Fruit fly (Drosophila melanogaster) whole organism, embryonic: Measurements from ENCODE around the gene ball.
A peak's percentile ranks its signal among the peaks of the same experiment; 100 is the strongest.

Experiments
- Aef1 ChIP-seq: fragments of 200-800 bp; sonication (Bioruptor generic); IDR thresholded peaks from 3 replicates; pipeline ENCODE4 v1.3.6; 2022; ENCODE audit warnings: missing biosample characterization, missing genetic modification characterization
- BtbVII ChIP-seq: fragments of 200-800 bp; sonication (Bioruptor generic); optimal IDR thresholded peaks from 3 replicates; lab custom pipeline; 2017; ENCODE audit warnings: missing biosample characterization, mild to moderate bottlenecking, missing genetic modification characterization
- CG10979 ChIP-seq: fragments of 200-800 bp; sonication (Bioruptor generic); optimal IDR thresholded peaks from 2 replicates; lab custom pipeline; 2018; ENCODE audit warnings: missing biosample characterization, mild to moderate bottlenecking, missing genetic modification characterization, moderate library complexity
- CG1602 ChIP-seq: fragments of 200-800 bp; sonication (Bioruptor generic); optimal IDR thresholded peaks from 3 replicates; lab custom pipeline; 2016; ENCODE audit warnings: missing biosample characterization, missing genetic modification characterization
- CG1647 ChIP-seq: fragments of 200-800 bp; sonication (Bioruptor generic); optimal IDR thresholded peaks from 3 replicates; lab custom pipeline; 2016; ENCODE audit warnings: missing biosample characterization, missing genetic modification characterization
- CG17912 ChIP-seq: fragments of 200-800 bp; sonication (Bioruptor generic); optimal IDR thresholded peaks from 2 replicates; lab custom pipeline; 2018; ENCODE audit warnings: missing biosample characterization, mild to moderate bottlenecking, missing genetic modification characterization
- CG2199 ChIP-seq: fragments of 200-800 bp; sonication (Bioruptor generic); IDR thresholded peaks from 3 replicates; pipeline ENCODE4 v1.3.6; 2022; ENCODE audit warnings: missing biosample characterization, missing genetic modification characterization
- CG34422 ChIP-seq: fragments of 200-800 bp; sonication (Bioruptor generic); IDR thresholded peaks from 3 replicates; pipeline ENCODE4 v1.3.6; 2022; ENCODE audit warnings: missing biosample characterization, missing genetic modification characterization
- CG3847 ChIP-seq: fragments of 200-800 bp; sonication (Bioruptor generic); IDR thresholded peaks from 2 replicates; pipeline ENCODE4 v1.3.6; 2022; ENCODE audit warnings: missing biosample characterization, missing genetic modification characterization
- CG4730 ChIP-seq: fragments of 200-800 bp; sonication (Bioruptor generic); IDR thresholded peaks from 2 replicates; pipeline ENCODE4 v1.3.6; 2022; ENCODE audit warnings: missing biosample characterization, missing genetic modification characterization
- CG6813 ChIP-seq: fragments of 200-800 bp; sonication (Bioruptor generic); optimal IDR thresholded peaks from 2 replicates; lab custom pipeline; 2017; ENCODE audit warnings: missing biosample characterization, missing genetic modification characterization, mild to moderate bottlenecking, moderate library complexity, missing genetic modification reagents
- CG7357 ChIP-seq: fragments of 200-800 bp; sonication (Bioruptor generic); IDR thresholded peaks from 3 replicates; pipeline ENCODE4 v1.3.6; 2022; ENCODE audit warnings: missing biosample characterization, missing genetic modification characterization
- CG8281 ChIP-seq: fragments of 200-800 bp; sonication (Bioruptor generic); optimal IDR thresholded peaks from 2 replicates; lab custom pipeline; 2018; ENCODE audit warnings: missing biosample characterization, mild to moderate bottlenecking, missing genetic modification characterization, moderate library complexity
- CG9215 ChIP-seq: fragments of 200-800 bp; sonication (Bioruptor generic); IDR thresholded peaks from 2 replicates; pipeline ENCODE4 v1.3.6; 2022; ENCODE audit warnings: missing biosample characterization, missing genetic modification characterization
- CG9932 ChIP-seq: fragments of 200-800 bp; sonication (Bioruptor generic); IDR thresholded peaks from 2 replicates; pipeline ENCODE4 v1.3.6; 2022; ENCODE audit warnings: missing biosample characterization, missing genetic modification characterization
- Dad ChIP-seq: fragments of 200-800 bp; sonication (Bioruptor generic); optimal IDR thresholded peaks from 3 replicates; lab custom pipeline; 2016; ENCODE audit warnings: missing biosample characterization, missing genetic modification characterization
- Eip74EF ChIP-seq, 2 experiments: fragments of 200-800 bp in 1 of 2; fragments of >200 bp in 1 of 2; sonication (Bioruptor generic) in 1 of 2; optimal IDR thresholded peaks; 2 replicates each; lab custom pipeline; 2017 to 2019; ENCODE audit warnings: missing biosample characterization in 2 of 2, missing genetic modification characterization in 2 of 2, mild to moderate bottlenecking in 1 of 2, moderate library complexity in 1 of 2
- Ets65A ChIP-seq: fragments of 200-800 bp; sonication (Bioruptor generic); peaks from one replicate; lab custom pipeline; 2016; ENCODE audit warnings: missing biosample characterization, missing genetic modification characterization
- Gug ChIP-seq: fragments of 200-800 bp; sonication (Bioruptor generic); IDR thresholded peaks from 4 replicates; pipeline ENCODE4 v1.3.6; 2022; ENCODE audit warnings: missing biosample characterization, missing genetic modification characterization
- HHEX ChIP-seq: fragments of 200-800 bp; sonication (Bioruptor generic); optimal IDR thresholded peaks from 3 replicates; lab custom pipeline; 2017; ENCODE audit warnings: missing biosample characterization, mild to moderate bottlenecking, missing genetic modification characterization, missing genetic modification reagents
- HLH54F ChIP-seq: fragments of 200-800 bp; sonication (Bioruptor generic); optimal IDR thresholded peaks from 3 replicates; lab custom pipeline; 2016; ENCODE audit warnings: missing biosample characterization, missing genetic modification characterization
- Hmr ChIP-seq: fragments of 200-800 bp; sonication (Bioruptor generic); optimal IDR thresholded peaks from 3 replicates; lab custom pipeline; 2017; ENCODE audit warnings: mild to moderate bottlenecking, missing biosample characterization, missing genetic modification reagents, missing genetic modification characterization
- Kr ChIP-seq: fragments of 200-800 bp; sonication (Bioruptor generic); optimal IDR thresholded peaks from 2 replicates; lab custom pipeline; 2017; ENCODE audit warnings: missing biosample characterization, mild to moderate bottlenecking, missing genetic modification characterization
- MBD-R2 ChIP-seq: fragments of 200-800 bp; sonication (Bioruptor generic); IDR thresholded peaks from 2 replicates; pipeline ENCODE4 v1.3.6; 2022; ENCODE audit warnings: missing biosample characterization, missing genetic modification characterization
- Max ChIP-seq: fragments of 200-800 bp; sonication (Bioruptor generic); optimal IDR thresholded peaks from 2 replicates; lab custom pipeline; 2016; ENCODE audit warnings: missing biosample characterization, mild to moderate bottlenecking, missing genetic modification characterization
- Mrtf ChIP-seq: fragments of 200-800 bp; sonication (Bioruptor generic); IDR thresholded peaks from 3 replicates; pipeline ENCODE4 v1.3.6; 2022; ENCODE audit warnings: missing biosample characterization, missing genetic modification characterization
- Optix ChIP-seq: fragments of 200-800 bp; sonication (Bioruptor generic); IDR thresholded peaks from 3 replicates; pipeline ENCODE4 v1.3.6; 2022; ENCODE audit warnings: missing biosample characterization, missing genetic modification characterization
- Poxn ChIP-seq: fragments of 200-800 bp; sonication (Bioruptor generic); IDR thresholded peaks from 2 replicates; pipeline ENCODE4 v1.3.6; 2022; ENCODE audit warnings: missing biosample characterization, missing genetic modification characterization
- Rx ChIP-seq: fragments of 200-800 bp; sonication (Bioruptor generic); IDR thresholded peaks from 2 replicates; pipeline ENCODE4 v1.3.6; 2022; ENCODE audit warnings: missing biosample characterization, missing genetic modification characterization
- Side ChIP-seq: fragments of 200-800 bp; sonication (Bioruptor generic); optimal IDR thresholded peaks from 2 replicates; lab custom pipeline; 2016; ENCODE audit warnings: missing biosample characterization, missing genetic modification characterization
- Six4 ChIP-seq: fragments of 200-800 bp; sonication (Bioruptor generic); optimal IDR thresholded peaks from 2 replicates; lab custom pipeline; 2016; ENCODE audit warnings: missing biosample characterization, missing genetic modification characterization
- Stat92E ChIP-seq, 3 experiments: fragments of >200 bp in 2 of 3; fragments of 200-800 bp in 1 of 3; sonication (Bioruptor generic) in 1 of 3; optimal IDR thresholded peaks; 2 replicates each; lab custom pipeline; 2017 to 2019; ENCODE audit warnings: missing biosample characterization in 3 of 3, missing genetic modification characterization in 3 of 3, mild to moderate bottlenecking in 1 of 3, moderate library complexity in 1 of 3
- TFAM ChIP-seq: fragments of 200-800 bp; sonication (Bioruptor generic); optimal IDR thresholded peaks from 2 replicates; lab custom pipeline; 2017; ENCODE audit warnings: missing biosample characterization, missing genetic modification characterization, inconsistent platforms
- abd-A ChIP-seq: fragments of 200-800 bp; sonication (Bioruptor generic); optimal IDR thresholded peaks from 3 replicates; lab custom pipeline; 2019; ENCODE audit warnings: missing biosample characterization, mild to moderate bottlenecking, missing genetic modification characterization, moderate library complexity
- chif ChIP-seq, 2 experiments: fragments of 200-800 bp; sonication (Bioruptor generic); optimal IDR thresholded peaks; 3 replicates each; lab custom pipeline; 2016; ENCODE audit warnings: missing biosample characterization in 2 of 2, missing genetic modification characterization in 2 of 2
- chn ChIP-seq: fragments of 200-800 bp; sonication (Bioruptor generic); optimal IDR thresholded peaks from 2 replicates; lab custom pipeline; 2016; ENCODE audit warnings: missing biosample characterization, missing genetic modification characterization
- dmrt99B ChIP-seq: fragments of 200-800 bp; sonication (Bioruptor generic); optimal IDR thresholded peaks from 2 replicates; lab custom pipeline; 2018; ENCODE audit warnings: missing biosample characterization, mild to moderate bottlenecking, missing genetic modification characterization, moderate library complexity
- ind ChIP-seq: fragments of 200-800 bp; sonication (Bioruptor generic); optimal IDR thresholded peaks from 3 replicates; lab custom pipeline; 2016; ENCODE audit warnings: missing biosample characterization, missing genetic modification characterization
- lbe ChIP-seq: fragments of 200-800 bp; sonication (Bioruptor generic); optimal IDR thresholded peaks from 2 replicates; lab custom pipeline; 2016; ENCODE audit warnings: missing biosample characterization, mild to moderate bottlenecking, missing genetic modification characterization
- lilli ChIP-seq: fragments of 200-800 bp; sonication (Bioruptor generic); optimal IDR thresholded peaks from 3 replicates; lab custom pipeline; 2016; ENCODE audit warnings: missing biosample characterization, missing genetic modification characterization
- pzg ChIP-seq: fragments of 200-800 bp; sonication (Bioruptor generic); optimal IDR thresholded peaks from 3 replicates; lab custom pipeline; 2018; ENCODE audit warnings: missing biosample characterization, mild to moderate bottlenecking, missing genetic modification characterization, moderate library complexity
- row ChIP-seq: fragments of 200-800 bp; sonication (Bioruptor generic); IDR thresholded peaks from 3 replicates; pipeline ENCODE4 v1.3.6; 2022; ENCODE audit warnings: missing biosample characterization, missing genetic modification characterization
- schlank ChIP-seq: fragments of 200-800 bp; sonication (Bioruptor generic); optimal IDR thresholded peaks from 2 replicates; lab custom pipeline; 2018; ENCODE audit warnings: missing biosample characterization, mild to moderate bottlenecking, missing genetic modification characterization
- sima ChIP-seq: fragments of 200-800 bp; sonication (Bioruptor generic); optimal IDR thresholded peaks from 2 replicates; lab custom pipeline; 2016; ENCODE audit warnings: missing biosample characterization, missing genetic modification characterization
- slbo ChIP-seq: fragments of 200-800 bp; sonication (Bioruptor generic); IDR thresholded peaks from 2 replicates; pipeline ENCODE4 v1.3.6; 2022; ENCODE audit warnings: missing biosample characterization, missing genetic modification characterization
- slou ChIP-seq: fragments of 200-800 bp; sonication (Bioruptor generic); optimal IDR thresholded peaks from 3 replicates; lab custom pipeline; 2016; ENCODE audit warnings: missing biosample characterization, missing genetic modification characterization
- tna ChIP-seq: fragments of 200-800 bp; sonication (Bioruptor generic); IDR thresholded peaks from 2 replicates; pipeline ENCODE4 v1.3.6; 2022; ENCODE audit warnings: missing biosample characterization, missing genetic modification characterization; ENCODE audit not compliant: partially characterized antibody
- trem ChIP-seq: fragments of 200-800 bp; optimal IDR thresholded peaks from 3 replicates; lab custom pipeline; 2019; ENCODE audit warnings: missing biosample characterization, mild to moderate bottlenecking, missing genetic modification characterization, moderate library complexity
- tx ChIP-seq: fragments of 200-800 bp; sonication (Bioruptor generic); optimal IDR thresholded peaks from 2 replicates; lab custom pipeline; 2016; ENCODE audit warnings: missing biosample characterization, missing genetic modification characterization
- unc-4 ChIP-seq: fragments of 200-800 bp; sonication (Bioruptor generic); IDR thresholded peaks from 2 replicates; pipeline ENCODE4 v1.3.6; 2022; ENCODE audit warnings: missing biosample characterization, missing genetic modification characterization; ENCODE audit not compliant: partially characterized antibody

The ball gene

DNA sequence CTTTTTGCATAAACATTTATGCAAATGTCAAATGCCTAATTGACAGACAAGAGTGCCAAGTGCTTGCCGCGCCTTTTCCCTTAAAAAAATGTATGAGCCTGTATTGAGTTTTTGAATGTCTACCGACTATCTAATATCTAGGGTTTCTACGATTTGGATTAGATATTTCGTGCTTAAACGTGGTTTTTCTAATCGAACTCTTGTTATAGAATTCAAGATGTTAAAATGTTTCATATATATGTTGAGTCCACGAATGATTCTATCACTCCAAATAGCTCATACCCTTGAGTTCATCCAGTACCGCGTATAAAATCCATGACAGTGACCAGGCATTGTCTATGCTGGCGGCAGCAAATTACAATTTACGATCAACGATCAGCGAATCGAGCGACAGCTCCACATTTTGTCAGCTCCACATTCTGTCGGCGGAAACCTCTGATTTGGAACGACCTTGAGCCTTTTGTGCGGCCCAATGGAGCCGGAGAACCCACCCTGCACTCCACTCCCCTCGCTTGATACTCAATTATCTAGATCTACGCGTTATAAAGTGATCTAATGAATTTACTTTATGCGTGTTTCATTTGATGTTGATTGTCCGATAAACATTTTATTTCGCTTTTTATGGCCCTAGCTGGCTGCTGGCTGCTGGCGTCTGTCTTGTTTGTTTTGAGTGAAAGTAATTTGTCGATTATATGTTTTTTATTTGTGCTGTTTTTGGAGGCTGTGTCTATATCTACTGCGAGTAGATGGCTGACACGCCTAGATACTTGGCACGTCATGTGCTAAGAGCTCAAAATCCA lies 40.3 kb upstream of the ball start (continued):
- TF ChIP-seq BtbVII (GFP tag; lab: Kevin White, UChicago) (no peak), ind (GFP tag; lab: Kevin White, UChicago) (no peak), Dad (GFP tag; lab: Kevin White, UChicago) (no peak), unc-4 (GFP tag; lab: Robert Waterston, UW) (no peak), CG4730 (GFP tag; lab: Robert Waterston, UW) (no peak), CG10979 (no peak), CG9932 (GFP tag; lab: Robert Waterston, UW) (peak; percentile 44; the same call in 1 of the 2 replicates), Hmr (no peak), CG2199 (GFP tag; lab: Robert Waterston, UW) (no peak), MBD-R2 (no peak; the same call in 1 of the 2 replicates), TFAM (GFP tag; lab: Kevin White, UChicago) (no peak), Max (GFP tag; lab: Kevin White, UChicago) (no peak), CG6813 (GFP tag; lab: Kevin White, UChicago) (no peak), CG9215 (GFP tag; lab: Robert Waterston, UW) (no peak), CG8281 (tag; lab: Kevin White, UChicago) (no peak), CG17912 (no peak), slbo (GFP tag; lab: Robert Waterston, UW) (peak; percentile 61), CG3847 (GFP tag; lab: Robert Waterston, UW) (peak; percentile 20; the same call in 1 of the 2 replicates), chn (GFP tag; lab: Kevin White, UChicago) (no peak), row (GFP tag; lab: Robert Waterston, UW) (peak; percentile 58), Eip74EF (GFP tag; optimal IDR thresholded peaks at IDR 0.05; lab: Kevin White, UChicago) (no peak), schlank (tag; lab: Kevin White, UChicago) (no peak), Optix (GFP tag; lab: Robert Waterston, UW) (no peak), Mrtf (GFP tag; lab: Robert Waterston, UW) (no peak), Aef1 (peak; percentile 35; the same call in 1 of the 3 replicates), tna (GFP tag; lab: Robert Waterston, UW) (no peak; the same call in 1 of the 2 replicates), Gug (no peak), HLH54F (peak; percentile 11), CG34422 (GFP tag; lab: Robert Waterston, UW) (no peak), Side (no peak), Rx (GFP tag; lab: Robert Waterston, UW) (no peak), trem (tag; lab: Kevin White, UChicago) (no peak), CG7357 (GFP tag; lab: Robert Waterston, UW) (no peak), chif (GFP tag; optimal IDR thresholded peaks at IDR 0.05; lab: Kevin White, UChicago) (no peak), HHEX (GFP tag; lab: Kevin White, UChicago) (no peak), slou (GFP tag; lab: Kevin White, UChicago) (no peak), tx (GFP tag; lab: Kevin White, UChicago) (no peak), dmrt99B (tag; lab: Kevin White, UChicago) (no peak), lilli (peak; percentile 35), CG1647 (no peak), pzg (GFP tag; lab: Kevin White, UChicago) (no peak), Ets65A (GFP tag; lab: Kevin White, UChicago) (peak; percentile 45), Stat92E (GFP tag; optimal IDR thresholded peaks at IDR 0.05; lab: Kevin White, UChicago) (no peak), Poxn (GFP tag; lab: Robert Waterston, UW) (no peak), Six4 (GFP tag; lab: Kevin White, UChicago) (no peak), lbe (GFP tag; lab: Kevin White, UChicago) (no peak), CG1602 (GFP tag; lab: Kevin White, UChicago) (no peak), Kr (GFP tag; lab: Kevin White, UChicago) (no peak), sima (GFP tag; lab: Kevin White, UChicago) (no peak), abd-A (tag; lab: Kevin White, UChicago) (peak; percentile 41)
